Worm (Caenorhabditis elegans): Measurements from ENCODE around the gene sssh-1.

Gene sssh-1

ce11 chrX:14841030-14841429 lies 34.7 kb upstream of the sssh-1 start (continued):
- TF ChIP-seq K12H6.12 (tag; optimal IDR thresholded peaks at IDR 0.05) (peak; percentile 82), bed-2 (GFP tag; IDR thresholded peaks at IDR 0.05) (peak; percentile 58; the same call in 1 of the 2 replicates), ztf-3 (GFP tag; optimal IDR thresholded peaks at IDR 0.05) (no peak), hmg-20 (GFP tag; IDR thresholded peaks at IDR 0.05) (no peak), ztf-28 (GFP tag; IDR thresholded peaks at IDR 0.05) (no peak), nhr-80 (tag; optimal IDR thresholded peaks at IDR 0.05) (peak; percentile 74), lin-40 (tag; optimal IDR thresholded peaks at IDR 0.05) (peak; percentile 89), tbx-9 (tag; optimal IDR thresholded peaks at IDR 0.05; ENCODE audit: borderline replicate concordance) (no peak), K11D2.4 (GFP tag; IDR thresholded peaks at IDR 0.05) (peak; percentile 53; the same call in 1 of the 2 replicates), hrde-1 (tag; optimal IDR thresholded peaks at IDR 0.05; ENCODE audit: borderline replicate concordance) (no peak), B0336.3 (GFP tag; IDR thresholded peaks at IDR 0.05) (peak; percentile 72), F49E8.2 (tag; optimal IDR thresholded peaks at IDR 0.05; ENCODE audit: insufficient read depth) (no peak), rpc-1 (optimal IDR thresholded peaks at IDR 0.05) (no peak), rpc-1 (tag; optimal IDR thresholded peaks at IDR 0.05) (no peak), ceh-91 (GFP tag; IDR thresholded peaks at IDR 0.05) (no peak), D2030.7 (GFP tag; IDR thresholded peaks at IDR 0.05) (no peak), lin-35 (GFP tag; optimal IDR thresholded peaks at IDR 0.05) (peak in 1 of 3 experiments; percentile 85), pha-4 (tag; optimal IDR thresholded peaks at IDR 0.05) (peak; percentile 53), F37B4.10 (GFP tag; IDR thresholded peaks at IDR 0.05) (no peak), B0019.2 (GFP tag; conservative IDR thresholded peaks at IDR 0.05) (no peak), attf-6 (GFP tag; IDR thresholded peaks at IDR 0.05) (no peak), ceh-79 (tag; optimal IDR thresholded peaks at IDR 0.05) (no peak), F57C9.4 (tag; optimal IDR thresholded peaks at IDR 0.05) (no peak), atf-7 (tag; optimal IDR thresholded peaks at IDR 0.05) (peak; percentile 58), xnd-1 (tag; optimal IDR thresholded peaks at IDR 0.05) (no peak), attf-3 (GFP tag; conservative IDR thresholded peaks at IDR 0.05) (no peak), Y53F4B.3 (GFP tag; IDR thresholded peaks at IDR 0.05) (no peak), unc-62 (GFP tag; optimal IDR thresholded peaks at IDR 0.05) (no peak), bed-1 (GFP tag; IDR thresholded peaks at IDR 0.05) (no peak), aptf-2 (GFP tag; conservative IDR thresholded peaks at IDR 0.05) (no peak)

DNA sequence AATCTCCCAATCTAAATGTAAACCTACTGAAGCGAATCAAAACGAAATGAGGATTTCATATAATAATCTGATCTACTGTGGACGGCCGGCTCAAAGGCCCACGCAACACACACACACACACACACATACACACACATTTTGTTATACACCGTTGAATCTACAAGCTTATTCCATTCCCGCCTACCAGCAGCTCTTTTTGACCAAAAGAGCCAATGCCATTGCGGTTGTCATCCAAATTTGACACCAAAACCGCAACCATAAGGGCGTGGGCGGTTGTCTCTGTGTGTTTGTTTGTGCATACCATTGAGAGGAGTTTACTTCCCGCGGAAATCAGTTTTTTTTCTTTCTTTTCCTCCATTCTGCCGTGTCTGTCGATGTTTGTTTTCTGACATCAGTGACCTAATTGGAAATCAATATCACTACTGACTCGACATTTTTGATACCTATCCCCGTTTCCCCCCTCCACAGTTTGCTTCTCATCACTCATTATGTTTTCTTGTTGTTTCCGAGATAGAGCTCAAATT lies 32.9 kb upstream of the sssh-1 start:
- TF ChIP-seq nfya-2 (GFP tag; IDR thresholded peaks at IDR 0.05) = no peak
- no peak for TF ChIP-seq rec-8 (tag; optimal IDR thresholded peaks at IDR 0.05)
- no peak for TF ChIP-seq snpc-1.1 (tag; optimal IDR thresholded peaks at IDR 0.05; ENCODE audit: insufficient read depth)
- no peak for TF ChIP-seq B0336.3 (GFP tag; IDR thresholded peaks at IDR 0.05)
- no peak for TF ChIP-seq lsl-1 (GFP tag; optimal IDR thresholded peaks at IDR 0.05)
- TF ChIP-seq dpff-1 (tag; optimal IDR thresholded peaks at IDR 0.05) = no peak
- TF ChIP-seq nfyb-1 (GFP tag; IDR thresholded peaks at IDR 0.05) = no peak
- TF ChIP-seq egl-44 (GFP tag; IDR thresholded peaks at IDR 0.05) = no peak
- no peak for TF ChIP-seq fkh-3 (tag; optimal IDR thresholded peaks at IDR 0.05)
- no peak for TF ChIP-seq nhr-120 (GFP tag; IDR thresholded peaks at IDR 0.05)
- no peak for TF ChIP-seq F23B12.7 (tag; optimal IDR thresholded peaks at IDR 0.05; ENCODE audit: insufficient read depth)
- no peak for TF ChIP-seq F37B4.10 (GFP tag; IDR thresholded peaks at IDR 0.05)
- TF ChIP-seq ccch-3 (GFP tag; optimal IDR thresholded peaks at IDR 0.05) = no peak
- no peak for TF ChIP-seq Y56A3A.18 (GFP tag; IDR thresholded peaks at IDR 0.05)
- no peak for TF ChIP-seq ceh-58 (GFP tag; IDR thresholded peaks at IDR 0.05)
- no peak for TF ChIP-seq hlh-12 (tag; optimal IDR thresholded peaks at IDR 0.05)
- no peak for TF ChIP-seq dox-1 (GFP tag; IDR thresholded peaks at IDR 0.05)
- TF ChIP-seq ceh-79 (tag; optimal IDR thresholded peaks at IDR 0.05) = no peak
- TF ChIP-seq hsf-1 (GFP tag; IDR thresholded peaks at IDR 0.05) = no peak
